Fruit fly (Drosophila melanogaster) whole organism, wandering third instar larva: ENCODE data around the gene chic.

Experiments
- Hr83 ChIP-seq: fragments of 200-300 bp; sonication (Bioruptor generic); optimal IDR thresholded peaks from 2 replicates; lab custom pipeline; 2016; ENCODE audit warnings: missing biosample characterization, mild to moderate bottlenecking, missing genetic modification characterization, moderate library complexity; ENCODE audit not compliant: poor library complexity, severe bottlenecking
- Jra ChIP-seq: sonication (Bioruptor generic); optimal IDR thresholded peaks from 2 replicates; lab custom pipeline; 2016; ENCODE audit warnings: missing biosample characterization, missing genetic modification characterization
- OdsH ChIP-seq: fragments of 200-800 bp; sonication (Bioruptor generic); optimal IDR thresholded peaks from 2 replicates; lab custom pipeline; 2016; ENCODE audit warnings: missing biosample characterization, mild to moderate bottlenecking, missing genetic modification characterization
- br ChIP-seq: fragments of 200-800 bp; sonication (Bioruptor generic); optimal IDR thresholded peaks from 2 replicates; lab custom pipeline; 2016; ENCODE audit warnings: missing biosample characterization, missing genetic modification characterization
- sv ChIP-seq: fragments of 200-800 bp; sonication (Bioruptor generic); optimal IDR thresholded peaks from 3 replicates; lab custom pipeline; 2016; ENCODE audit warnings: missing biosample characterization, missing genetic modification characterization

DNA sequence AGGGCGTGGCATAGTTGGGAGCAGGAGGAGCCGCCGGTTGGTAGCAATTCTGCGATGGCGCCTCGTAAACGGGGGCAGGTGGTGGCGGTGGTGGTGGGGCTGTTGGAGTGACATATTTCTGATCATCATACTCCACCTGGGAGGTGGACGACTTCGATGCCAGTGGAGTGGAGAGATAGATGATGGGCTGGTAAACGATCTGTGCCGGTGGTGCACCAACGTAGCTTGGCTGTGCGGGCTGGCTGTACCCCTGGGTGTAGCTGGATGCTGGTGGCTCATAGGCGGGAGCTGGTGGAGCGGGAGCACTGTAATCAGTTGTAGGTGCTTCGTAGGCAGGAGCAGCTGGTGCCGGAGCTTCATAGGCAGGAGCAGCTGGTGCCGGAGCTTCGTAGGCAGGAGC lies 17.6 kb downstream of the chic start:
- TF ChIP-seq OdsH (no peak), br (no peak), Jra (no peak), sv (GFP tag; lab: Kevin White, UChicago) (no peak), Hr83 (no peak)
